Worm (Caenorhabditis elegans) whole organism, L1 larva: ENCODE data around the gene R02F2.10.

Source experiments
- lin-35 ChIP-seq, 2 experiments: fragments of 150-350 bp; optimal IDR thresholded peaks; 2 replicates each; lab custom pipeline; 2014; ENCODE audit warnings: missing biosample characterization in 2 of 2, missing genetic modification characterization in 2 of 2, missing genetic modification reagents in 2 of 2
- mdl-1 ChIP-seq, 2 experiments: fragments of 150-350 bp; optimal IDR thresholded peaks; 2 replicates each; lab custom pipeline; 2014 to 2017; ENCODE audit warnings: missing biosample characterization in 2 of 2, missing genetic modification characterization in 2 of 2, inconsistent platforms in 1 of 2
- vab-15 ChIP-seq: sonication (generic microtip); optimal IDR thresholded peaks from 2 replicates; lab custom pipeline; 2017; ENCODE audit warnings: missing genotype, mild to moderate bottlenecking, missing genetic modification characterization, missing compliant biosample characterization

DNA sequence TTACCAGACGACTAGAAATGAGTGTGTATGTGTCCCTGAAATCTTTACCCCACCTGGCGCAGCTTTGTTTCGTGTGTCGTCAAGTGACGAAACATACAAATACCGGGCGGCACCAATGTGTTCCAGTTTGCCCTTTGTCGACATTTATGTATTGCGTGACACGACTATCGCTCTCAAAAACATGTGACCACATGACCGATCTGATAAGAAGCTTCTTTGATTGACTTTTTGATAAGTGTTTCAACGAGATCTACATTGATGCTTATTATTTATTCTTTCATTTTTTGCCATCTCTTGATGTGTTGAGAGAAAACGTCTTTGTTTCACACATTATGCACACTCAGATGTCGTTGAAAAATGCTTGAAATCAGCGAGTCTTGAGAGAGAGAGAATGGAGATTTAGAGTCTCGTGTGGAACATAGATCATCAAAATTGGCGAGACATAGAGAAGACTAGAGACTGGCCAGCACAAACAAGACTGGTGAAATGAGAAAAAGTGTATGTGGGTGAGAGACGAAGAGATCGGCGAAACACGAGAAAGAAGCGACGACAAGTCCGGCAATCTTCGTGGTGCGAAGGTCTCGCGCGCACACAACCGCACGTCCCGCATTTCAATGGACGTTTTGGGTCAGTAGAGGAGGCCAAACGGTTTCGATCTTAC is 24.9 kb downstream of the R02F2.10 start:
- TF ChIP-seq mdl-1 (tag; optimal IDR thresholded peaks at IDR 0.05; lab: Kevin White, UChicago) (peak in 1 of 2 experiments; percentile 25), vab-15 (no peak), lin-35 (GFP tag; optimal IDR thresholded peaks at IDR 0.05; lab: Kevin White, UChicago) (peak; percentile 30 to 64)
